Worm (Caenorhabditis elegans): ENCODE data around the gene T02B11.6.
"Not testable (repeated sequence)": the region's sequence is repeated elsewhere in the genome, so short reads cannot be mapped to it uniquely, and the experiment has no call there.

- TF ChIP-seq zag-1 (tag; optimal IDR thresholded peaks at IDR 0.05); unc-39 (tag; optimal IDR thresholded peaks at IDR 0.05); nhr-12 (tag; optimal IDR thresholded peaks at IDR 0.05); nhr-10 (tag; optimal IDR thresholded peaks at IDR 0.05); mab-5 (tag; optimal IDR thresholded peaks at IDR 0.05); nhr-25 (tag; optimal IDR thresholded peaks at IDR 0.05); unc-62 (GFP tag; optimal IDR thresholded peaks at IDR 0.05); snpc-4 (tag; optimal IDR thresholded peaks at IDR 0.05); nhr-77 (tag; optimal IDR thresholded peaks at IDR 0.05): not testable (repeated sequence)
Observed at ce11 chrV:838984-839471, 50.1 kb downstream of the T02B11.6 start, which contains the start of the genes K09C6.7 and K09C6.10.
